Worm (Caenorhabditis elegans): ENCODE data around the gene lsm-7.

lsm-7 gene

DNA sequence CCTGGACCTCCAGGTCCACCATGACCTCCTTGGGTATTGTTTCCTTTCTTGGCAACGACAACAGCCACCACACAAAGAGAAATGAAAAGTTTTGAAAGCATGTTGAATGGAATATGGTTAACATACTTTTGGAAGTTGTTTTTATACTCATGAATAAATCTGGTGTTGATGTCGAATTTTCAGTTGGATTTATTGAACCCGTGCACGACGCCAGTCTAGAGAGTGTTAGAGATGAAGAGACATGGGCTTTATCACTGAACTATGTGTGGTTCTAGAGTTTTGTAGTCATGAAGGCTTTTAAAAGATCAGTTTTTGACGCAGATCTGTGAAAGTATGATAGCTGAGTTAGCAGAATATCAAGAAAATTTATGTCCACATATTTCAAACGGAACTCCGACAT is 39.0 kb upstream of the lsm-7 start, which contains the start of gene srlf-14:
srlf-14 (minus strand) TSS at position 101 of the 400 bp plus-strand sequence.
- no peak for TF ChIP-seq lin-13 (GFP tag; optimal IDR thresholded peaks at IDR 0.05)
- no peak for TF ChIP-seq elt-2 (tag; optimal IDR thresholded peaks at IDR 0.05)
- no peak for TF ChIP-seq nhr-19 (GFP tag; conservative IDR thresholded peaks at IDR 0.05)
- no peak for TF ChIP-seq ces-1 (GFP tag; optimal IDR thresholded peaks at IDR 0.05)
- no peak for TF ChIP-seq ceh-63 (GFP tag; optimal IDR thresholded peaks at IDR 0.05)
- no peak for TF ChIP-seq lsy-2 (tag; optimal IDR thresholded peaks at IDR 0.05)
- TF ChIP-seq nhr-84 (tag; optimal IDR thresholded peaks at IDR 0.05) = no peak
- no peak for TF ChIP-seq lin-39 (tag; optimal IDR thresholded peaks at IDR 0.05)
- TF ChIP-seq ceh-88 (GFP tag; IDR thresholded peaks at IDR 0.05) = no peak
- no peak for TF ChIP-seq ama-1 (optimal IDR thresholded peaks at IDR 0.05)
- no peak for TF ChIP-seq pax-3 (tag; optimal IDR thresholded peaks at IDR 0.05)
- TF ChIP-seq efl-3 (GFP tag; optimal IDR thresholded peaks at IDR 0.05) = no peak
- TF ChIP-seq nhr-85 (tag) = no peak
- TF ChIP-seq ets-5 (GFP tag; IDR thresholded peaks at IDR 0.05) = no peak
- no peak for TF ChIP-seq unc-30 (tag; optimal IDR thresholded peaks at IDR 0.05)

DNA sequence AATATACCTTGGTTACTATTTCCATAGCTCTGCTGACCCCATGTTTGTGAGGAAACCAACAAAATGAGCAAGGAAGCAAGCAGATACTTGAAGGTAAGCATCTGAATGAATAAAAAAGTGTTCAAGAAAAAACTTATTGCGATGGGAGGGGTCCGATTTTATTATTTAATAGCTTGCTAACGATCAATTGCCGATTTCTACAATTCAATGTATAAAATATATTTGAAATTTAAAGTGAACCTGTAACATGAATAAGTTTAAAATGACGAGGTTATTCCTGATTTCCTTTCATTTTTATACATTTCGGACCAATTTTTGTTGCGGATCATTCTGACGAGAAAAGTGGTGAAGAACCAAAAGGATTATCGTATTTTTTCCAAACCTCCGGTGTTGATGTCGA is 36.8 kb upstream of the lsm-7 start, which contains the start of gene srlf-13:
srlf-13 (minus strand) TSS at position 101 of the 400 bp plus-strand sequence.
- TF ChIP-seq nhr-11 (tag; optimal IDR thresholded peaks at IDR 0.05) (no peak), nhr-28 (tag; optimal IDR thresholded peaks at IDR 0.05) (no peak), lin-15B (tag; optimal IDR thresholded peaks at IDR 0.05) (no peak), elt-3 (tag; optimal IDR thresholded peaks at IDR 0.05) (no peak), nhr-71 (tag; optimal IDR thresholded peaks at IDR 0.05) (no peak)

DNA sequence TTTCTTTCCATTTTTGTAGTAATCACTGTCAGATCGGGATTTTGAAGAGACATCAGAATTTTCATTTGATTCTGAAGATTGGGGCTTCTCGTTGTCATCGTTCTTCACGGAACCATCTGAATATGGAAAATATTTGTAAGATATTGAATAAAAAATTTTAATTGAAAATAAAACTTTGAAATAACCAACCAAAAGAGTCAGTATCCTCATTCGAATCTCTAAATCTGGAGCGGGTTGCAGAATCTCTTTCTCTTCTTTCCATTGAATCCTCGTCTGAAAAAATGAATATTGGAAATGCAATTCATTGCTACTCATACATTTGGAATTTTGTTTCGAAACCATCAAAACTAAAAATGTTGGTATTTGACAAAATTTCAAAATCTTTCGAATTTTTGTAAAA is 35.1 kb upstream of the lsm-7 start:
- no peak for TF ChIP-seq nhr-77 (tag; optimal IDR thresholded peaks at IDR 0.05)
- TF ChIP-seq nhr-12 (tag; optimal IDR thresholded peaks at IDR 0.05) = no peak
- no peak for TF ChIP-seq nhr-90 (tag; optimal IDR thresholded peaks at IDR 0.05; ENCODE audit: poor library complexity)
- no peak for TF ChIP-seq ztf-11 (tag; optimal IDR thresholded peaks at IDR 0.05)
- TF ChIP-seq lsy-2 (tag; optimal IDR thresholded peaks at IDR 0.05) = no peak
- TF ChIP-seq F16B12.6 (tag; optimal IDR thresholded peaks at IDR 0.05) = no peak
- no peak for TF ChIP-seq isw-1 (GFP tag; IDR thresholded peaks at IDR 0.05)
- no peak for TF ChIP-seq lin-15B (tag; optimal IDR thresholded peaks at IDR 0.05)
- no peak for TF ChIP-seq jun-1 (tag; optimal IDR thresholded peaks at IDR 0.05)
- no peak for TF ChIP-seq skn-1 (tag; optimal IDR thresholded peaks at IDR 0.05)
- no peak for TF ChIP-seq nhr-11 (tag; optimal IDR thresholded peaks at IDR 0.05)
- TF ChIP-seq ceh-8 (GFP tag; optimal IDR thresholded peaks at IDR 0.05) = no peak
- no peak for TF ChIP-seq elt-3 (tag; optimal IDR thresholded peaks at IDR 0.05)
- no peak for TF ChIP-seq mef-2 (tag; optimal IDR thresholded peaks at IDR 0.05)
- TF ChIP-seq blmp-1 (tag; optimal IDR thresholded peaks at IDR 0.05) = no peak

DNA sequence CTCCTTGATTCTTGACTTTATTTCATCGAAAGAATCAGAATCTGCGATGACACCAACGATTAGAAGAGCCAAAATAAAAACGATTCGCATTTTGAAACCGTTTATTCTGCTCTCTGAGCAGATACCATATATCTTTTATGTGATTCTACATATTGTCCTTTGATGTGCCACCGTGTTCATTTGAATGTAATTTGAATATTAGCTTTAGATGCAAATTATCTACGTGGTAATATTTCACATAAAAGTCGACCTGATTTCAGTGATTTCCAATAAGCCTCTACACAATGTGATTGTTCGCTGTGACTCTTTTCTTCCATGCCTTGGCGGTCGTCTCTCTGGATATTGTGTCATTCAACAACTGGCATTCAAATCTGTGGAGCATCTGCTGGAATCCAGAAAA is 34.2 kb upstream of the lsm-7 start, which contains the start of the genes F13E9.9 and F13E9.19:
F13E9.9 (minus strand) TSS at position 101 of the 400 bp plus-strand sequence.
F13E9.19 (plus strand) TSS at position 316 of the 400 bp plus-strand sequence.
- TF ChIP-seq efl-1 (optimal IDR thresholded peaks at IDR 0.05) = no peak
- no peak for TF ChIP-seq efl-1 (GFP tag; optimal IDR thresholded peaks at IDR 0.05 in 1 of 2)
- no peak for TF ChIP-seq jun-1 (tag; optimal IDR thresholded peaks at IDR 0.05)
- no peak for TF ChIP-seq lsy-2 (tag; optimal IDR thresholded peaks at IDR 0.05)
- TF ChIP-seq unc-98 (GFP tag; IDR thresholded peaks at IDR 0.05) = no peak
- no peak for TF ChIP-seq egl-27 (tag; optimal IDR thresholded peaks at IDR 0.05)
- no peak for TF ChIP-seq zip-4 (GFP tag; optimal IDR thresholded peaks at IDR 0.05)
- TF ChIP-seq hpl-2 (GFP tag; optimal IDR thresholded peaks at IDR 0.05) = no peak
- TF ChIP-seq unc-130 (tag; optimal IDR thresholded peaks at IDR 0.05) = no peak
- TF ChIP-seq alr-1 (tag; optimal IDR thresholded peaks at IDR 0.05; ENCODE audit: borderline replicate concordance) = no peak
- TF ChIP-seq snu-23 (GFP tag; optimal IDR thresholded peaks at IDR 0.05) = no peak
- no peak for TF ChIP-seq C34B4.2 (tag; optimal IDR thresholded peaks at IDR 0.05)
- no peak for TF ChIP-seq sptf-1 (tag; optimal IDR thresholded peaks at IDR 0.05)
- no peak for TF ChIP-seq lin-39 (tag; optimal IDR thresholded peaks at IDR 0.05)
- no peak for TF ChIP-seq fos-1 (tag; optimal IDR thresholded peaks at IDR 0.05)
